Fruit fly (Drosophila melanogaster) Kc167 (cell line): ENCODE data around the gene alrm.

Experiments used
- Sin3A ChIP-seq: fragments of >200 bp; optimal IDR thresholded peaks from 2 replicates; lab custom pipeline; 2018; ENCODE audit warnings: missing external identifiers
- insv ChIP-seq: fragments of >200 bp; optimal IDR thresholded peaks from 3 replicates; lab custom pipeline; 2018; ENCODE audit warnings: missing external identifiers

- TF ChIP-seq Sin3A (lab: Kevin White, UChicago) (no peak), insv (no peak)
Measured at dm6 chr3R:25357985-25358384, 24.6 kb downstream of the alrm start, which contains the start of gene ND-49L.
